Worm (Caenorhabditis elegans) whole organism, dauer: Measurements from ENCODE around the gene F49E2.5.

ENCODE experiments used
- unc-62 ChIP-seq: sonication (generic microtip); optimal IDR thresholded peaks from 2 replicates; lab custom pipeline; 2017; ENCODE audit warnings: missing biosample characterization, missing genetic modification reagents, missing genetic modification characterization

Gene F49E2.5

DNA sequence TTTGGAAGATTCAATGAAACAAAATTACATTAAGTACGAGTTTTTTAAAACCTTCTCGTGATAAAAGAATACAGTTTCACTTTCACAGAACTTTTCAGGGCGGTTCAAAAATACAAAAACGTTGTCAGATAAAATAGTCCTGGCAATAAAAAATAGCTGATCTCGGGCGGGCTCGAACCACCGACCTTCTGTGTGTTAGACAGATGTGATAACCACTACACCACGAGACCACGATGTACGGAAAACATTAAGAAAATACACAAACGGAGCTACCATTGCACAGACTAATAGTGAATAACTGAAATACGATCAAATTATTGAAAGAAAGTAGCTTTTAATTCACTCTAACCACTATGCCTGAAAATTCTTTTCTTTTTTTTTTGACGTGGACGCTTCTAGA lies 17.5 kb downstream of the F49E2.5 start:
- no peak for TF ChIP-seq unc-62 (GFP tag; lab: Kevin White, UChicago)

DNA sequence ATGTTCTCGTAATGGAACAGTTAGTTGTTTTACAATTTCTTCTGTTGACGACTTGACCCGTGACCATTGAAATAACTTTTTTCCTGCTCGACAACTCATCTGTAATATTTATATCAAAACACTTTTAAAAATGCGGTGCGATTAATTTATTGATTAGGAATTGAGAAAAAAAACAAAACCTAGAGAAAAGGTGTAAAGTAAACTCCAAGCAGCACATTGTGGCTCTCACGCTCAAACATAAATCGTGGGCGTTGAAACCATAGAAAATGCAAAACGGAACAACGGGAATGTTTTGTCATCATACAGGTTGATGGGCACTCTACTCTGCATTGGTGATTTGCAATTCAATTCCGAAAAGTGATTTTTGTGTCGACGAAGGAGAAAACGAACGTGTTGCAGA lies 22.4 kb downstream of the F49E2.5 start, which contains the start of gene moc-5:
TSS of gene moc-5 (minus strand) at position 101 of the 400 bp plus-strand sequence.
- no peak for TF ChIP-seq unc-62 (GFP tag; lab: Kevin White, UChicago)

DNA sequence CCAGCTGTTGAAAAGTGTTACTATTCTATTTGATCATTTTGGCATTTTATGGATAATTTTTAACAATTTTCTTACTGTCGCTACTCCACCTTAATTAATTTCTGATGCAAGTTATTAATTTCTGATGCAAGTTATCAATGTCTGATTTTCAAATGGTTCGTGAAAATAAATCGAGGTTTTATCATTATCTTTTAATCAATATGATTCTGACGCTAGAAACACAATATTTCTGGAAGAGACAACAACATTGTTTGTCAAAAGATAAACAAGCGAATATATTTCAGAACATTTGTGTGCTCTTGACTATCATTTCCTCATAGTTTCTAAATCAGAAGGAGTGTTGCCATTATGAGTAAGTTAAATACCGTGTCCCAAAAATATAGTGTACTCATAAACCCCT lies 23.0 kb downstream of the F49E2.5 start, which contains the start of gene F49E2.2:
TSS of gene F49E2.2 (plus strand) at position 301 of the 400 bp plus-strand sequence.
- no peak for TF ChIP-seq unc-62 (GFP tag; lab: Kevin White, UChicago)

DNA sequence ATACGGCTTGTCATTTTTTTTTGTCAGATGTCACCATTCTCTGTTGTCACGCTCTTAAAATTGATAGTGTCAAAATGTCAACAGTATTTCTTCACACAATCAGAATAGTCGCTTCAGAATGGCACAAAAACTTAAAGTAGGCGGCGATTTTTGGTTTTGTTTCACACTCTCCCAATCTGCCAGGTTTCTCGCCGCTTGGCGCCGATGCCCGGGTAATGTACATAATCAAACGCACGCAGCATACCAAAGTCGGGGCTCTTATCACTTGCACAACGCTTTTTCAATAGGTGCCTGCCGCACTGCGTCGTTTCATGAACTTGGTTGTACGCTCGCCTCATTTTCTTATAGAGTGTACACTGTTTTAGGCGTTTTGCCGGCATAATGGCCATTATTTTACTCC lies 25.1 kb downstream of the F49E2.5 start:
- TF ChIP-seq unc-62 (GFP tag; lab: Kevin White, UChicago), result no peak

DNA sequence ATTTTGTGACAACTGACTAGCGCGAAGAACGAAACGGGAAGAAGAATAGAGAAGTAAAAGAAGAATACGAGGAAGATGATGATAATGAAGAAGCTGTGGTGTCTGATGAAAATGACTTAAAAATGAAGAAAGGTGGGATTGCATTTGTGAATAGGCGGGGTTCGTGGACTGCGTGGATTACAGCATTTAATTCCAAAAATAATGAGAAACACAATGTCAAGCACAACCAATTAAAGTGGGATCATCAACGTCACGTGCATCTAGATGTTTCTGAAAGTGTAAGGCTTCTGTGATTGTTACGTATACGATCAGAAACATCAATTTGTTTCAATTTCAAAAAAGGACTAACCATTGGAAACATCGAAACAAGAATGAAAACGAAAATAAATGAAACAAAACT lies 33.5 kb downstream of the F49E2.5 start, which contains the start of gene glb-17:
TSS of gene glb-17 (minus strand) at position 101 of the 400 bp plus-strand sequence.
- no peak for TF ChIP-seq unc-62 (GFP tag; lab: Kevin White, UChicago)

DNA sequence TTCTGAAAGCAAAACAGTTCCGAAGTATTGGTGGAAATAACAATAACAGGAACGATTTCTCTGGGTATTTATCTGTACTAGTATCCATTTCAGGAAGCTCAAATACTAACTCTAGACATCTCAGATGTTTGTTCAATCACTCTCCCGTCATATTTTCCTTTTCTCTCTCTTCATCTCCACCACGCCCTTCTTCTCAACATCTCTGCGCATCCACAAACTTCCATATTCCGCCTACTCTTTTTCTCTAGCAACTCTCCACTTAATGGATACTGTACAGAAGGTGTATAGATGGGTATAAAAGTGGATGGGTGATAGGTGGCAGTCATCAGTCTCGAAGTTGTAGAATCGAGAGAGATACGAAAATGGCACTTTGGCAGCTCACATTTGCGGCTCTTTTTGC lies 40.9 kb downstream of the F49E2.5 start, which contains the start of gene gpx-5:
TSS of gene gpx-5 (plus strand) at position 336 of the 400 bp plus-strand sequence.
- TF ChIP-seq unc-62 (GFP tag; lab: Kevin White, UChicago), result no peak

DNA sequence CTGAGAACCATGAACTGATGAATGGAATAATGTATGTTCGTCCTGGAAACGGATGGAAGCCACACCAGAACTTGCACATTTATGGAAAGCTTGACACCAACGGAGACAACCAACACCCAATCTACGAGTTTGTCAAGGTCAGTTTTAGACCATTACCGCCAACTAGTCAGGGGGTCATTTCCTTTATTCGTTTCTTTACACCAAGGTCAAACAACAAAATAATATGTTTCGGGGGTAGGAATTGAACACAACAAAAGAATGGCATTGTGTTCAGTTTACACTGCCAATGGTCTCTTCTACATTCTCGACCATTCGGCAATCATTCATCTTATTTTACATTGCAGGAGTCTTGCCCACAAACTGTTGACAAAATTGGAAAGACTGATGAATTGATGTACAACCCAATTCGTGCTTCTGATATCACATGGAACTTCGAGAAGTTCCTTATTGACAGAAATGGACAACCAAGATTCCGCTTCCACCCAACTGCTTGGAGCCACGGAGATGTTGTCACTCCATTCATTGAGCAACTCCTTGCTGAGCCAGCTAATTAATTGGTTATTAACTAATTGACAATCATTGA lies 42.2 kb downstream of the F49E2.5 start:
- no peak for TF ChIP-seq unc-62 (GFP tag; lab: Kevin White, UChicago)

DNA sequence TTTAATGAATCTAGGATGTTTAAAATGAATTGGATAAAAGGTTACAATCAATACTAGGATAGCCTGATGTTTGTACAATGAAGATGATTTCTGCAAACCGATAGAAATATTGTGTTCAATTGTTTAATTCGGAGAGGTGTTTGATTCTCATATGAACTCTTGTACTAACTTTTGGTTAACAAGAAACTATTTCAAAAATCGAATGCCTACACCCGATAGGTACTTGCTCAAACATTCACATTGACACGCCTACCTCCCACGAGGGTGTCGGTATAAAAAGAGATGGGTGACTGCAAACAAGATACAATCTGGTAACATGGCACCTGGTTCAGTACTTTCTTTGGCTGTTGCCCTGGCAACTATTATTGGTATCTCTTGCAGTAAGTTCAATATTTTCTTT lies 44.2 kb downstream of the F49E2.5 start, which contains the start of gene gpx-3:
TSS of gene gpx-3 (plus strand) at position 301 of the 400 bp plus-strand sequence.
- no peak for TF ChIP-seq unc-62 (GFP tag; lab: Kevin White, UChicago)

DNA sequence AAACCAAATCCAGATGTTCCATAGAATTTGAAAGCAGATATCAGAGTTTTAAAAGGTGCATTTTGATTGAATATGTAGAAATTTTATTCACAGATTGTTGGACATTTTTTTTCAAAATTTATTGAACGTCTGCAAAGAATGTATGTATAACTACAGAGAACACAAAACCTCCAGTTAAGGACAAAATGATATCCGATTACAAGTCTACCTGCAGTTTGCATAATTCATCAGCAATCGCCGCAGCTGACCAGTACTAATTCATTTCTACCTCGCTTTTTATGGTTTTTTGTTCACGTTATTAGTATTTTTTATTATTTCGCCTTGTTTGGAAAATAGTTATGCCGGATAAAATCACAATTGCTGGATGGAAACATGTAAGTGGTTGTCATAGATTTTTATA lies 45.7 kb downstream of the F49E2.5 start, which contains the start of gene del-8:
TSS of gene del-8 (plus strand) at position 301 of the 400 bp plus-strand sequence.
- no peak for TF ChIP-seq unc-62 (GFP tag; lab: Kevin White, UChicago)

DNA sequence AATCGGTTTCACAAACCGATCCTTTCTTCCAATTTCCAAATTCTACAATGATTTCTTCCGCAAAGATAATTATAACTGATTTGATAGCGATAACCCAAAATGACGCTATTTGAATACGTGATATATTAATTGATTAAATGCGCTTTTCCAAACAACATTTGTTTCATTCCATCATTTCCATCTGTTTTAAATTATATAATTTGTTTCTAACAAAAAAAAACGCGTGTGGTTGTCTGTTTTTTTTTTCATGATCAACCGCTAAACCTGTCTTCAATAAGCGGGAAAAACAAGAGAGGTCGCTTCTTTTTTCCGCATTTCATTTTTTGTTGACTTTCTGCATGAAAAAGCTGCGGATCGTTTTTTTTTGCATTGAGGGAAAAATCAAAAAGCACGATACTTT lies 53.8 kb downstream of the F49E2.5 start:
- TF ChIP-seq unc-62 (GFP tag; lab: Kevin White, UChicago), result no peak

DNA sequence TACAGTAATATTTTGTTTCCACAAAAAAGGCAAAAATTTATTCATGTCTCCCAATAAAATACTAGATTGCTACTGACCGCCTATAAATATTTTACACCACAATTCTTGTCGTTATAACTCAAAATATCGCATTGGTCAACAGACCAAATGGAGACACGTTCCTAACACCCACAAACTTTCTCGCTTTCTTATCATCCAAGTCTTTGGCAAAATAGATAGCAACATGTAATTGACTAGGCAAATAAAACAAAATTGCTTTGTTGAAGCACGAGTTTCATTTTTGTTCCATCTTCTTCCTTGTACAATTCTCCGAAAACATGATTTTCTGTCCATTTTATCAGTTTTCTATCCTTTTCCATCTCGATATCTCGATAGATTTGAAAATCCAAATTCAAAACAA lies 59.2 kb downstream of the F49E2.5 start:
- TF ChIP-seq unc-62 (GFP tag; lab: Kevin White, UChicago), result no peak

DNA sequence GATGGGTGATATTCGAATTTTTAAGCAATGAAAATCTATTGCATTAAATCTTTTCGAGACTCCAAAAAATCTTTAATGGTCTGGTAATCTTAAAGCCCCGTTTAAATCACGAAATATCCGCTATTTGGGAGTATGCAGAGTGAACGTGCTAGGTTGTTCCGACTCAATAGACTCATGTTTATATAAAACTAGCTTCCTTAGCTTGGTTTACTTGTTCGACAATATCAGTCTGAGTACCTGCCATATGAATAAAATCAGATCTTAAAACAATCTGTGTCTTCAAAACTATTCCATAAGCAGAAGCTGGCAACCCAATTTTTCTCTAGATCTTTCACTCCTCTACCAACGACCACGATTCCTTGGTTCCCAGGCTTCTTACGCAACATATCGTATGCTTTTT lies 59.7 kb downstream of the F49E2.5 start:
- TF ChIP-seq unc-62 (GFP tag; lab: Kevin White, UChicago), result no peak

DNA sequence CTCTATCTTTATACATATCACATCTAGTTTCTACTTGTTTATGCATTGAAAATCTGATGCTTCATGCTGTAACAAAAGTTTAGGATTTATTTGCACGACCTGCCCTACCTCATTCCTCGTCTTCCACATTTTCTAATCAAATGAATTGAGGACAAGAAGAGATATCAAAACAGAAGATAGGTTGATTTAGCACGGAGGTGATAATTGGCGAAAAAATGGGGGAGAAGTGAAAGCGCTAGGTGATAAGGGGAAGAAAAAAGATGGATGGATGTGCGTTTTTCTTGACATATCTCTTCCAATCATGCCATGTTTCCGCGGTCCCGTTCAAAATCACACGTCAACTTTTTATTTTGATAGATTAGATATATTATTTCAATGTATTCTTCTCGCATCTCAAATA lies 64.7 kb downstream of the F49E2.5 start:
- no peak for TF ChIP-seq unc-62 (GFP tag; lab: Kevin White, UChicago)

DNA sequence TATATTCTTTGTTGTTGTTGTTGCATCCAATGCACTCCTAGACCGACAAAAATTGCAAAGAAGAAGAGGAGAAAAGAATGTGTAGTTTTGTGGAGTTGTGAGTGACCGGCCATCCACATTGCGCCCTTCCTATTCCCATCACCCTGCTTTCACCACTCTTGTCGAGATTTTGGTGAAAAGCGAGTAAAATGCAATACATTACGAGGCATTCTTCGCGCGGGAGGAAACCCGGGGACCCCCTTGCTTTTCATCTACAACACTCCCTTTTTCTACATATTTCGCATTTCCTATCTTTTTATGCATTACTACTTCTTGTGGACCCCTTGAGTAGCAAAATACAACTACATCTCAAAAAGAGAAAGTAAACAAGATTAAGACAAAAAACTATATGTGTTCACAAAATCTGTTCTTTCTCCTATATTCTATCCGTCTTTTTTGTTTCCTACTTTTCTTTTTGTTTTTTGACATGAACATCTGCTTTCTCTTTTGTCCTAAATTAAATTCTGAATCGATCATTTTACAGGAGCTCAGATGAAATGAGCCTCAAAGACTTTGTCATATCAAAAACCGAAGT lies 66.7 kb downstream of the F49E2.5 start, which contains the start of gene C11E4.6:
TSS of gene C11E4.6 (plus strand) at position 524 of the 574 bp plus-strand sequence.
- TF ChIP-seq unc-62 (GFP tag; lab: Kevin White, UChicago), result no peak
